Fruit fly (Drosophila melanogaster) whole organism, prepupa: ENCODE data around the gene betaNACtes1.

Experiments
- Blimp-1 ChIP-seq: fragments of 200-800 bp; sonication (Bioruptor generic); optimal IDR thresholded peaks from 3 replicates; lab custom pipeline; 2017; ENCODE audit warnings: missing biosample characterization, missing genetic modification characterization, mild to moderate bottlenecking, moderate library complexity, missing genetic modification reagents
- CG10631 ChIP-seq: fragments of 200-800 bp; sonication (Bioruptor generic); optimal IDR thresholded peaks from 2 replicates; lab custom pipeline; 2016; ENCODE audit warnings: missing biosample characterization, missing genetic modification characterization
- CG11902 ChIP-seq: fragments of 200-800 bp; sonication (Bioruptor generic); optimal IDR thresholded peaks from 3 replicates; lab custom pipeline; 2016; ENCODE audit warnings: missing biosample characterization, missing genetic modification characterization
- CG15336 ChIP-seq: fragments of 200-800 bp; sonication (Bioruptor generic); IDR thresholded peaks from 2 replicates; pipeline ENCODE4 v1.3.6; 2022; ENCODE audit warnings: missing biosample characterization, missing genetic modification characterization
- CG1621 ChIP-seq: fragments of 200-800 bp; sonication (Bioruptor generic); optimal IDR thresholded peaks from 3 replicates; lab custom pipeline; 2018; ENCODE audit warnings: missing biosample characterization, mild to moderate bottlenecking, missing genetic modification characterization
- CG16779 ChIP-seq: fragments of 200-800 bp; sonication (Bioruptor generic); optimal IDR thresholded peaks from 3 replicates; lab custom pipeline; 2017; ENCODE audit warnings: missing biosample characterization, mild to moderate bottlenecking, missing genetic modification characterization
- CG3032 ChIP-seq: fragments of 200-800 bp; optimal IDR thresholded peaks from 2 replicates; lab custom pipeline; 2019; ENCODE audit warnings: missing biosample characterization, mild to moderate bottlenecking, missing genetic modification characterization, moderate library complexity
- CG31627 ChIP-seq: fragments of 200-800 bp; sonication (Bioruptor generic); optimal IDR thresholded peaks from 3 replicates; lab custom pipeline; 2016; ENCODE audit warnings: missing biosample characterization, missing genetic modification characterization
- CG32006 ChIP-seq: fragments of 200-800 bp; sonication (Bioruptor generic); optimal IDR thresholded peaks from 3 replicates; lab custom pipeline; 2017; ENCODE audit warnings: missing biosample characterization, mild to moderate bottlenecking, missing genetic modification characterization
- CG34406 ChIP-seq: fragments of 200-800 bp; sonication (Bioruptor generic); optimal IDR thresholded peaks from 3 replicates; lab custom pipeline; 2016; ENCODE audit warnings: missing biosample characterization, missing genetic modification characterization
- CG3919 ChIP-seq: fragments of 200-800 bp; sonication (Bioruptor generic); optimal IDR thresholded peaks from 3 replicates; lab custom pipeline; 2016; ENCODE audit warnings: missing biosample characterization, missing genetic modification characterization
- CG6163 ChIP-seq: fragments of 200-800 bp; sonication (Bioruptor generic); IDR thresholded peaks from 3 replicates; pipeline ENCODE4 v1.3.6; 2022; ENCODE audit warnings: missing biosample characterization, missing genetic modification characterization
- CG6792 ChIP-seq: fragments of 200-800 bp; sonication (Bioruptor generic); optimal IDR thresholded peaks from 3 replicates; lab custom pipeline; 2016; ENCODE audit warnings: missing biosample characterization, missing genetic modification characterization
- CG8119 ChIP-seq: fragments of 200-800 bp; sonication (Bioruptor generic); IDR thresholded peaks from 3 replicates; pipeline ENCODE4 v1.3.6; 2022; ENCODE audit warnings: missing biosample characterization, missing genetic modification characterization
- CG8319 ChIP-seq: fragments of 200-800 bp; sonication (Bioruptor generic); optimal IDR thresholded peaks from 3 replicates; lab custom pipeline; 2016; ENCODE audit warnings: missing biosample characterization, missing genetic modification characterization
- CG8632 ChIP-seq: fragments of 200-800 bp; sonication (Bioruptor generic); optimal IDR thresholded peaks from 3 replicates; lab custom pipeline; 2016; ENCODE audit warnings: missing biosample characterization, missing genetic modification characterization
- Eip75B ChIP-seq: fragments of 200-800 bp; sonication (Bioruptor generic); optimal IDR thresholded peaks from 3 replicates; lab custom pipeline; 2016; ENCODE audit warnings: missing biosample characterization, missing genetic modification characterization
- Eip78C ChIP-seq: fragments of 200-800 bp; sonication (Bioruptor generic); peaks from one replicate; lab custom pipeline; 2016; ENCODE audit warnings: missing biosample characterization, missing genetic modification characterization
- Ets96B ChIP-seq: fragments of 200-800 bp; optimal IDR thresholded peaks from 2 replicates; lab custom pipeline; 2019; ENCODE audit warnings: missing biosample characterization, mild to moderate bottlenecking, missing genetic modification characterization, moderate library complexity
- Gug ChIP-seq: fragments of 200-800 bp; sonication (Bioruptor generic); IDR thresholded peaks from 2 replicates; pipeline ENCODE4 v1.3.6; 2022; ENCODE audit warnings: missing biosample characterization, missing genetic modification characterization
- Hr39 ChIP-seq: fragments of 200-800 bp; sonication (Bioruptor generic); optimal IDR thresholded peaks from 2 replicates; lab custom pipeline; 2016; ENCODE audit warnings: missing biosample characterization, missing genetic modification characterization
- Lpt ChIP-seq: fragments of 200-800 bp; sonication (Bioruptor generic); optimal IDR thresholded peaks from 3 replicates; lab custom pipeline; 2016; ENCODE audit warnings: missing biosample characterization, missing genetic modification characterization
- Met ChIP-seq: fragments of 200-800 bp; sonication (Bioruptor generic); optimal IDR thresholded peaks from 3 replicates; lab custom pipeline; 2016; ENCODE audit warnings: missing biosample characterization, missing genetic modification characterization
- OdsH ChIP-seq: fragments of 200-800 bp; sonication (Bioruptor generic); optimal IDR thresholded peaks from 3 replicates; lab custom pipeline; 2016; ENCODE audit warnings: missing biosample characterization, missing genetic modification characterization
- Smox ChIP-seq: fragments of 200-800 bp; sonication (Bioruptor generic); optimal IDR thresholded peaks from 3 replicates; lab custom pipeline; 2016; ENCODE audit warnings: missing biosample characterization, missing genetic modification characterization
- Sox102F ChIP-seq: fragments of 200-800 bp; sonication (Bioruptor generic); optimal IDR thresholded peaks from 2 replicates; lab custom pipeline; 2016; ENCODE audit warnings: missing biosample characterization, mild to moderate bottlenecking, missing genetic modification characterization
- Sox14 ChIP-seq: fragments of 200-800 bp; sonication (Bioruptor generic); optimal IDR thresholded peaks from 3 replicates; lab custom pipeline; 2016; ENCODE audit warnings: missing biosample characterization, missing genetic modification characterization
- Sox15 ChIP-seq: fragments of 200-800 bp; sonication (Bioruptor generic); optimal IDR thresholded peaks from 3 replicates; lab custom pipeline; 2016; ENCODE audit warnings: missing biosample characterization, missing genetic modification characterization
- achi ChIP-seq: fragments of 200-800 bp; sonication (Bioruptor generic); optimal IDR thresholded peaks from 3 replicates; lab custom pipeline; 2016; ENCODE audit warnings: missing biosample characterization, missing genetic modification characterization
- acj6 ChIP-seq: fragments of 200-800 bp; sonication (Bioruptor generic); optimal IDR thresholded peaks from 3 replicates; lab custom pipeline; 2016; ENCODE audit warnings: missing biosample characterization, missing genetic modification characterization
- cyc ChIP-seq: fragments of 200-800 bp; sonication (Bioruptor generic); optimal IDR thresholded peaks from 3 replicates; lab custom pipeline; 2016; ENCODE audit warnings: missing biosample characterization, missing genetic modification characterization
- dac ChIP-seq: fragments of 200-800 bp; sonication (Bioruptor generic); optimal IDR thresholded peaks from 2 replicates; lab custom pipeline; 2017; ENCODE audit warnings: missing biosample characterization, mild to moderate bottlenecking, missing genetic modification characterization
- dsx ChIP-seq: fragments of 200-800 bp; optimal IDR thresholded peaks from 3 replicates; lab custom pipeline; 2019; ENCODE audit warnings: missing biosample characterization, mild to moderate bottlenecking, missing genetic modification characterization, moderate library complexity; ENCODE audit not compliant: poor library complexity, severe bottlenecking
- eg ChIP-seq: fragments of 200-800 bp; sonication (Bioruptor generic); IDR thresholded peaks from 3 replicates; pipeline ENCODE4 v1.3.6; 2022; ENCODE audit warnings: missing biosample characterization, missing genetic modification characterization
- esn ChIP-seq: fragments of 200-800 bp; sonication (Bioruptor generic); optimal IDR thresholded peaks from 2 replicates; lab custom pipeline; 2016; ENCODE audit warnings: missing biosample characterization, mild to moderate bottlenecking, missing genetic modification characterization, moderate library complexity
- fd59A ChIP-seq: fragments of 200-800 bp; sonication (Bioruptor generic); optimal IDR thresholded peaks from 2 replicates; lab custom pipeline; 2017; ENCODE audit warnings: missing biosample characterization, mild to moderate bottlenecking, missing genetic modification characterization, missing genetic modification reagents
- fd85E ChIP-seq: fragments of 200-800 bp; sonication (Bioruptor generic); optimal IDR thresholded peaks from 3 replicates; lab custom pipeline; 2016; ENCODE audit warnings: missing biosample characterization, missing genetic modification characterization
- fkh ChIP-seq: fragments of 200-800 bp; sonication (Bioruptor generic); optimal IDR thresholded peaks from 3 replicates; lab custom pipeline; 2017; ENCODE audit warnings: missing biosample characterization, mild to moderate bottlenecking, missing genetic modification characterization, moderate library complexity
- net ChIP-seq: fragments of 200-800 bp; sonication (Bioruptor generic); optimal IDR thresholded peaks from 3 replicates; lab custom pipeline; 2016; ENCODE audit warnings: missing biosample characterization, missing genetic modification characterization
- pdm3 ChIP-seq: fragments of 200-800 bp; sonication (Bioruptor generic); optimal IDR thresholded peaks from 3 replicates; lab custom pipeline; 2016; ENCODE audit warnings: missing biosample characterization, missing genetic modification characterization
- salr ChIP-seq, 2 experiments: fragments of 200-800 bp; sonication (Bioruptor generic); optimal IDR thresholded peaks; 3 replicates each; lab custom pipeline; 2016 to 2018; ENCODE audit warnings: missing biosample characterization in 2 of 2, missing genetic modification characterization in 2 of 2, mild to moderate bottlenecking in 1 of 2
- spab ChIP-seq: fragments of 200-800 bp; sonication (Bioruptor generic); optimal IDR thresholded peaks from 2 replicates; lab custom pipeline; 2017; ENCODE audit warnings: missing biosample characterization, mild to moderate bottlenecking, missing genetic modification characterization, missing genetic modification reagents
- topi ChIP-seq: fragments of 200-800 bp; sonication (Bioruptor generic); optimal IDR thresholded peaks from 3 replicates; lab custom pipeline; 2016; ENCODE audit warnings: missing biosample characterization, missing genetic modification characterization

Gene betaNACtes1

dm6 chrX:14149312-14149711 is 23.1 kb downstream of the betaNACtes1 start (continued):
- TF ChIP-seq fkh (GFP tag; lab: Kevin White, UChicago) (no peak), esn (GFP tag; lab: Kevin White, UChicago) (peak; percentile 10), Sox15 (no peak), Sox102F (GFP tag; lab: Kevin White, UChicago) (no peak), spab (GFP tag; lab: Kevin White, UChicago) (no peak), eg (GFP tag; lab: Robert Waterston, UW) (peak; percentile 65), Smox (GFP tag; lab: Kevin White, UChicago) (no peak), fd59A (GFP tag; lab: Kevin White, UChicago) (peak; percentile 22), CG34406 (GFP tag; lab: Kevin White, UChicago) (no peak), topi (GFP tag; lab: Kevin White, UChicago) (no peak), salr (GFP tag; optimal IDR thresholded peaks at IDR 0.05; lab: Kevin White, UChicago) (peak in 1 of 2 experiments; percentile 4), CG8119 (GFP tag; lab: Robert Waterston, UW) (peak; percentile 71), CG8319 (GFP tag; lab: Kevin White, UChicago) (no peak), fd85E (GFP tag; lab: Kevin White, UChicago) (no peak), dac (peak; percentile 2), CG1621 (tag; lab: Kevin White, UChicago) (peak; percentile 29), cyc (GFP tag; lab: Kevin White, UChicago) (peak; percentile 31), Ets96B (peak; percentile 7), Lpt (GFP tag; lab: Kevin White, UChicago) (no peak), Blimp-1 (GFP tag; lab: Kevin White, UChicago) (no peak), CG8632 (GFP tag; lab: Kevin White, UChicago) (no peak), Met (GFP tag; lab: Kevin White, UChicago) (peak; percentile 33), Eip75B (GFP tag; lab: Kevin White, UChicago) (no peak), pdm3 (GFP tag; lab: Kevin White, UChicago) (peak; percentile 36), net (GFP tag; lab: Kevin White, UChicago) (peak; percentile 23)

- peak; percentile 18 for TF ChIP-seq Smox (GFP tag; lab: Kevin White, UChicago)
- TF ChIP-seq CG6163 (GFP tag; lab: Robert Waterston, UW) = peak; percentile 33; the same call in 2 of the 3 replicates
- TF ChIP-seq Sox102F (GFP tag; lab: Kevin White, UChicago) = no peak
- TF ChIP-seq eg (GFP tag; lab: Robert Waterston, UW) = 0 out of 3 replicates have a peak, but pooled peaks have one; percentile 29
- peak; percentile 20 for TF ChIP-seq CG31627 (GFP tag; lab: Kevin White, UChicago)
- peak; percentile 24 for TF ChIP-seq Ets96B
- peak; percentile 42 for TF ChIP-seq pdm3 (GFP tag; lab: Kevin White, UChicago)
- TF ChIP-seq topi (GFP tag; lab: Kevin White, UChicago) = peak; percentile 25
- peak; percentile 6 for TF ChIP-seq dsx (GFP tag; lab: Kevin White, UChicago)
- TF ChIP-seq achi (GFP tag; lab: Kevin White, UChicago) = peak; percentile 49
- peak; percentile 37 for TF ChIP-seq Hr39 (GFP tag; lab: Kevin White, UChicago)
- TF ChIP-seq Met (GFP tag; lab: Kevin White, UChicago) = peak; percentile 45
- TF ChIP-seq CG32006 (GFP tag; lab: Kevin White, UChicago) = peak; percentile 39
- TF ChIP-seq CG6792 = no peak
- TF ChIP-seq CG15336 (GFP tag; lab: Robert Waterston, UW) = peak; percentile 24; the same call in 1 of the 2 replicates
- peak; percentile 33 for TF ChIP-seq OdsH (GFP tag; lab: Kevin White, UChicago)
- no peak for TF ChIP-seq CG11902 (GFP tag; lab: Kevin White, UChicago)
- TF ChIP-seq Lpt (GFP tag; lab: Kevin White, UChicago) = peak; percentile 10
- no peak for TF ChIP-seq CG16779
- TF ChIP-seq CG3032 (tag; lab: Kevin White, UChicago) = peak; percentile 17
- TF ChIP-seq Eip78C (GFP tag; lab: Kevin White, UChicago) = peak; percentile 79
- peak; percentile 21 for TF ChIP-seq Sox14
- 0 out of 3 replicates have a peak, but pooled peaks have one; percentile 33 for TF ChIP-seq CG8119 (GFP tag; lab: Robert Waterston, UW)
- TF ChIP-seq Gug = peak; percentile 30; the same call in 1 of the 2 replicates
- TF ChIP-seq esn (GFP tag; lab: Kevin White, UChicago) = peak; percentile 16
- TF ChIP-seq Eip75B (GFP tag; lab: Kevin White, UChicago) = peak; percentile 12
- TF ChIP-seq CG3919 (GFP tag; lab: Kevin White, UChicago) = peak; percentile 44
- no peak for TF ChIP-seq CG34406 (GFP tag; lab: Kevin White, UChicago)
- no peak for TF ChIP-seq spab (GFP tag; lab: Kevin White, UChicago)
- peak; percentile 22 for TF ChIP-seq net (GFP tag; lab: Kevin White, UChicago)
- TF ChIP-seq acj6 (GFP tag; lab: Kevin White, UChicago) = peak; percentile 5
- no peak for TF ChIP-seq dac
- TF ChIP-seq CG10631 = peak; percentile 60
- peak; percentile 14 for TF ChIP-seq cyc (GFP tag; lab: Kevin White, UChicago)
Observed at dm6 chrX:14148171-14148570, 24.3 kb downstream of the betaNACtes1 start.
